Worm (Caenorhabditis elegans): ENCODE measurements around the gene tag-307.
A peak's percentile ranks its signal among the peaks of the same experiment; 100 is the strongest.

tag-307 gene

DNA sequence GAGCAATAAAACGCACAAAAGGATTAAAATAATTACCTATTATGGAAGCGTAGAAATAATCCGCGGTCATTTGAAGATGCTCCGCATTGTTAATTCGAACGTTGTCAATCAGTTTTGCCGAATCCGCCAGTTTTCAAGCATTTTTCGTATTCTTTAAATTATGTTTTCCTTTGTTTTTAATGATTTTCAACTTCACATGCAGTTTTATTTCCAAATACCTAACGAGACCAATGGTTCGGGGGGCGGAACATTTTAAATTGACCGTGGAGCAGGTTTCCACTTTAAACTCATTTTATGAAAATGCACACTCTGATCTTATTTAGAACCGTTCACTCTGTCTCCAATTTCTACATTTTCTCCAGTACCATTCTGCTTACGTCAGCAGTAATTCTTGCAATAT is 37.7 kb upstream of the tag-307 start, which contains the start of gene ZK688.4:
Gene ZK688.4 (plus strand): TSS at position 301 of the 400 bp plus-strand sequence.
- no peak for TF ChIP-seq nhr-12 (tag; optimal IDR thresholded peaks at IDR 0.05)
- no peak for TF ChIP-seq fkh-10 (GFP tag; optimal IDR thresholded peaks at IDR 0.05)
- TF ChIP-seq skn-1 (tag; optimal IDR thresholded peaks at IDR 0.05) = no peak
- no peak for TF ChIP-seq aly-2 (tag; optimal IDR thresholded peaks at IDR 0.05)
- TF ChIP-seq egl-5 (tag; optimal IDR thresholded peaks at IDR 0.05) = no peak
- TF ChIP-seq nhr-28 (tag; optimal IDR thresholded peaks at IDR 0.05) = no peak
- TF ChIP-seq lsy-12 (tag; optimal IDR thresholded peaks at IDR 0.05) = no peak
- no peak for TF ChIP-seq nhr-77 (tag; optimal IDR thresholded peaks at IDR 0.05)
- no peak for TF ChIP-seq nhr-237 (tag; optimal IDR thresholded peaks at IDR 0.05)
- no peak for TF ChIP-seq unc-39 (tag; optimal IDR thresholded peaks at IDR 0.05)
- no peak for TF ChIP-seq R02D3.7 (tag; optimal IDR thresholded peaks at IDR 0.05)
- TF ChIP-seq nhr-11 (tag; optimal IDR thresholded peaks at IDR 0.05) = no peak
- no peak for TF ChIP-seq elt-1 (tag; optimal IDR thresholded peaks at IDR 0.05)
- TF ChIP-seq nhr-67 (tag; optimal IDR thresholded peaks at IDR 0.05) = no peak
- TF ChIP-seq mml-1 (tag; optimal IDR thresholded peaks at IDR 0.05) = no peak
- no peak for TF ChIP-seq tbx-2 (tag; optimal IDR thresholded peaks at IDR 0.05)
- no peak for TF ChIP-seq elt-3 (tag; optimal IDR thresholded peaks at IDR 0.05)
- no peak for TF ChIP-seq lin-15B (tag; optimal IDR thresholded peaks at IDR 0.05)
- TF ChIP-seq unc-62 (GFP tag; optimal IDR thresholded peaks at IDR 0.05) = no peak
- no peak for TF ChIP-seq daf-12 (tag; optimal IDR thresholded peaks at IDR 0.05)

- TF ChIP-seq nfya-1 (tag; optimal IDR thresholded peaks at IDR 0.05; ENCODE audit: insufficient read depth) (peak; percentile 7), mdl-1 (tag; optimal IDR thresholded peaks at IDR 0.05) (no peak), fos-1 (tag; optimal IDR thresholded peaks at IDR 0.05) (no peak)
These were observed 36.2 kb upstream of the tag-307 start for ce11 chrIII:7893224-7893623.

- no peak for TF ChIP-seq ceh-16 (tag; optimal IDR thresholded peaks at IDR 0.05)
- TF ChIP-seq elt-3 (tag; optimal IDR thresholded peaks at IDR 0.05) = no peak
- TF ChIP-seq pha-4 (tag; optimal IDR thresholded peaks at IDR 0.05) = peak; percentile 68
- no peak for TF ChIP-seq skn-1 (tag; optimal IDR thresholded peaks at IDR 0.05)
These were observed 35.3 kb upstream of the tag-307 start for ce11 chrIII:7892333-7892732.

DNA sequence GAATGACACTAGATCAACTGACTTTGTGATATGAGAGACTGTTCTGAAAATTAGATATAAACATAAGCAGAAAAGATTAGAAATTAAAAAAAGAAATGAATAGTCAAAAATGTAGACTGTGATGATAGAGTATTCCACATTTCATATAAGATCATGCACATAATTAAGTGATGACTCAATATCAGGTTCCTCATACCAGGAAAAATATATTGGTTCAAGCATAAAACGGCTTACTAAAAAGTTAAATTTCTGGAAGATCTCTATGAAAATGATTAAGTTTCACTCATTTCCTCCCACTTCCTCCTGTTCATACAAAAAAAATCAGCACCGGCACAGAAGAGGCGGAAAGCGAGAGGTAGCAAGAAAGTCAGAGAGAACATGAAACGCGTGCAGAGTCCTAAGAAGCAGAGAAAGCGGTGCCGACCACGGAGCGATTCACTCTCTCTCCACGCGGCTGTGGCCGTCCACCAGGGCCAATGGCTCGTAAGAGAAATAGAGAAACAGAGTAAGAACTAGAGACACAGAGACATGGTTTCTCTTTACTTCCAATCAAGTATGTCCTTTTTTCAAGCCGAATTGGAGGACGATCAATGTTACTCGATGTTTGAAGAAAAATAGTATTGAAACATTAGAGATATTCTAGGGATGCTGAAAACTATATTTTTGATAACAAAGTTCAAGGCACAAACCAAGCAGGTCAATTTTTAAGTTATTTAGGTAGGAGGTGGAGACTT is 34.7 kb upstream of the tag-307 start, which contains the start of the genes ZK688.5 and fahd-1:
Gene ZK688.5 (minus strand): TSS at position 51 of the 734 bp plus-strand sequence.
Gene fahd-1 (plus strand): TSS at position 684 of the 734 bp plus-strand sequence.
- TF ChIP-seq zag-1 (tag; optimal IDR thresholded peaks at IDR 0.05) = no peak
- no peak for TF ChIP-seq sea-2 (GFP tag; optimal IDR thresholded peaks at IDR 0.05)
- TF ChIP-seq R02D3.7 (tag; optimal IDR thresholded peaks at IDR 0.05) = peak; percentile 34
- no peak for TF ChIP-seq ZK546.5 (tag; optimal IDR thresholded peaks at IDR 0.05)
- peak; percentile 44 for TF ChIP-seq egl-5 (tag; optimal IDR thresholded peaks at IDR 0.05)
- no peak for TF ChIP-seq ztf-4 (tag; optimal IDR thresholded peaks at IDR 0.05)
- TF ChIP-seq mdl-1 (tag; optimal IDR thresholded peaks at IDR 0.05) = peak; percentile 51
- TF ChIP-seq ceh-28 (tag; optimal IDR thresholded peaks at IDR 0.05) = peak; percentile 66
- no peak for TF ChIP-seq unc-39 (tag; optimal IDR thresholded peaks at IDR 0.05)
- TF ChIP-seq ztf-11 (tag; optimal IDR thresholded peaks at IDR 0.05) = no peak
- TF ChIP-seq elt-1 (tag; optimal IDR thresholded peaks at IDR 0.05) = no peak
- no peak for TF ChIP-seq nhr-12 (tag; optimal IDR thresholded peaks at IDR 0.05)
- no peak for TF ChIP-seq fkh-2 (tag; optimal IDR thresholded peaks at IDR 0.05)
- TF ChIP-seq nhr-237 (tag; optimal IDR thresholded peaks at IDR 0.05) = no peak
- TF ChIP-seq nhr-43 (tag; optimal IDR thresholded peaks at IDR 0.05; ENCODE audit: poor library complexity, severe bottlenecking) = peak; percentile 75
- TF ChIP-seq lin-15B (tag; optimal IDR thresholded peaks at IDR 0.05) = peak; percentile 69
- TF ChIP-seq nhr-28 (tag; optimal IDR thresholded peaks at IDR 0.05) = no peak
- no peak for TF ChIP-seq ceh-9 (tag; optimal IDR thresholded peaks at IDR 0.05)
- TF ChIP-seq nhr-67 (tag; optimal IDR thresholded peaks at IDR 0.05) = no peak
- TF ChIP-seq nhr-76 (tag; optimal IDR thresholded peaks at IDR 0.05) = peak; percentile 38
- no peak for TF ChIP-seq nhr-11 (tag; optimal IDR thresholded peaks at IDR 0.05)
- peak; percentile 86 for TF ChIP-seq lin-39 (tag; optimal IDR thresholded peaks at IDR 0.05)
- peak; percentile 47 for TF ChIP-seq snpc-4 (tag; optimal IDR thresholded peaks at IDR 0.05)
- TF ChIP-seq pqm-1 (tag; optimal IDR thresholded peaks at IDR 0.05) = peak; percentile 12
- no peak for TF ChIP-seq ceh-16 (tag; optimal IDR thresholded peaks at IDR 0.05)
- peak; percentile 88 for TF ChIP-seq nfya-1 (tag; optimal IDR thresholded peaks at IDR 0.05; ENCODE audit: insufficient read depth)
- no peak for TF ChIP-seq mml-1 (tag; optimal IDR thresholded peaks at IDR 0.05)
- TF ChIP-seq elt-2 (tag; optimal IDR thresholded peaks at IDR 0.05) = peak; percentile 59
- TF ChIP-seq fkh-10 (GFP tag; optimal IDR thresholded peaks at IDR 0.05) = no peak
- TF ChIP-seq aly-2 (tag; optimal IDR thresholded peaks at IDR 0.05) = no peak
- TF ChIP-seq hmg-11 (tag; optimal IDR thresholded peaks at IDR 0.05) = peak; percentile 77
- peak; percentile 19 for TF ChIP-seq egl-27 (tag; optimal IDR thresholded peaks at IDR 0.05)
- peak; percentile 91 for TF ChIP-seq nhr-25 (tag; optimal IDR thresholded peaks at IDR 0.05)
- peak; percentile 56 for TF ChIP-seq ama-1 (optimal IDR thresholded peaks at IDR 0.05)
- no peak for TF ChIP-seq eor-1 (tag; optimal IDR thresholded peaks at IDR 0.05)
- no peak for TF ChIP-seq tbx-2 (tag; optimal IDR thresholded peaks at IDR 0.05)
- peak; percentile 66 for TF ChIP-seq nhr-23 (tag; optimal IDR thresholded peaks at IDR 0.05)
- no peak for TF ChIP-seq elt-3 (tag; optimal IDR thresholded peaks at IDR 0.05)
